Worm (Caenorhabditis elegans): ENCODE data around the gene F47B8.2.
"Not testable (repeated sequence)": the region's sequence is repeated elsewhere in the genome, so short reads cannot be mapped to it uniquely, and the experiment has no call there.

F47B8.2 gene

ce11 chrV:14289363-14289762, 27.1 kb downstream of the F47B8.2 start, which contains the start of gene F14D7.1:
TSS of gene F14D7.1 (minus strand) at chrV:14289463.
- TF ChIP-seq ref-1 (GFP tag; conservative IDR thresholded peaks at IDR 0.05) (no peak), flt-1 (GFP tag; IDR thresholded peaks at IDR 0.05) (no peak), ztf-23 (GFP tag; IDR thresholded peaks at IDR 0.05) (no peak), T22C8.4 (GFP tag; IDR thresholded peaks at IDR 0.05) (no peak), tab-1 (GFP tag; IDR thresholded peaks at IDR 0.05) (no peak), ztf-29 (GFP tag; IDR thresholded peaks at IDR 0.05) (no peak), klf-2 (GFP tag; conservative IDR thresholded peaks at IDR 0.05) (no peak)

- TF ChIP-seq med-1 (GFP tag; optimal IDR thresholded peaks at IDR 0.05; ENCODE audit: insufficient read depth) (no peak), ztf-29 (GFP tag; IDR thresholded peaks at IDR 0.05) (no peak), flt-1 (GFP tag; IDR thresholded peaks at IDR 0.05) (no peak), klf-2 (GFP tag; conservative IDR thresholded peaks at IDR 0.05) (no peak), ref-1 (GFP tag; conservative IDR thresholded peaks at IDR 0.05) (no peak), tab-1 (GFP tag; IDR thresholded peaks at IDR 0.05) (no peak), ztf-23 (GFP tag; IDR thresholded peaks at IDR 0.05) (no peak), cog-1 (tag; optimal IDR thresholded peaks at IDR 0.05) (no peak), T22C8.4 (GFP tag; IDR thresholded peaks at IDR 0.05) (no peak)
Observed at ce11 chrV:14285803-14286202, 30.6 kb downstream of the F47B8.2 start, which contains the start of gene F40G12.11. TSS of gene F40G12.11 (plus strand) at chrV:14286171.

- no peak for TF ChIP-seq ref-1 (GFP tag; conservative IDR thresholded peaks at IDR 0.05)
- TF ChIP-seq ztf-29 (GFP tag; IDR thresholded peaks at IDR 0.05): no peak
- no peak for TF ChIP-seq cog-1 (tag; optimal IDR thresholded peaks at IDR 0.05)
- no peak for TF ChIP-seq med-1 (GFP tag; optimal IDR thresholded peaks at IDR 0.05; ENCODE audit: insufficient read depth)
- TF ChIP-seq T22C8.4 (GFP tag; IDR thresholded peaks at IDR 0.05): no peak
- no peak for TF ChIP-seq flt-1 (GFP tag; IDR thresholded peaks at IDR 0.05)
- TF ChIP-seq tab-1 (GFP tag; IDR thresholded peaks at IDR 0.05): no peak
- TF ChIP-seq ztf-23 (GFP tag; IDR thresholded peaks at IDR 0.05): no peak
- no peak for TF ChIP-seq klf-2 (GFP tag; conservative IDR thresholded peaks at IDR 0.05)
Observed at ce11 chrV:14283241-14283640, 33.2 kb downstream of the F47B8.2 start, which contains the start of gene F40G12.10. TSS of gene F40G12.10 (plus strand) at chrV:14283541.

DNA sequence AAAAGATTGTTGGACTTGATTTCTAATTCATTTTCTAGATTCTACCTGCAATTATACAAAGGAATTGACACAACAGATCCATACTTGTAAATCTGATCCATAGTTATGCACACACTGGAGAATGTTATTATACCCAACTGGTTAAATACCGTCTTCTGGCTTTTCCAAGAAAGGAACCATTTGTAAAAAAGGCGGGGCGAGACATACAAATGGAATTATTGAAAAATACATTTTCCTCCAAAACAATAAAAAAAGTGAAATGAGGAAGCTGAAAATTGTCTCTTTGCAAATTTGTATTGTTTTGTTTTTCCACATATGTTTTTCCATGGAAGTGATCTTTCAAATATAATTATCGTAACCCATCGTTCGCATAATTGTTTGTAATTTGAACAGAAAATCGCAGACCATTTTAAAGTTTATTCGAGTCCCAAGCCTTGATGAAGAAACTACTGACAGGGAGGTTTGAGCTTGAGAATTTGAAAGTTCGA, 34.2 kb downstream of the F47B8.2 start, which contains the start of the genes srt-74 and F40G12.9:
srt-74 (minus strand) TSS at position 101 of the 488 bp plus-strand sequence.
F40G12.9 (plus strand) TSS at position 438 of the 488 bp plus-strand sequence.
- TF ChIP-seq ztf-23 (GFP tag; IDR thresholded peaks at IDR 0.05) (no peak), tab-1 (GFP tag; IDR thresholded peaks at IDR 0.05) (no peak), med-1 (GFP tag; optimal IDR thresholded peaks at IDR 0.05; ENCODE audit: insufficient read depth) (no peak), T22C8.4 (GFP tag; IDR thresholded peaks at IDR 0.05) (no peak), ref-1 (GFP tag; conservative IDR thresholded peaks at IDR 0.05) (no peak), klf-2 (GFP tag; conservative IDR thresholded peaks at IDR 0.05) (no peak), flt-1 (GFP tag; IDR thresholded peaks at IDR 0.05) (no peak), ztf-29 (GFP tag; IDR thresholded peaks at IDR 0.05) (no peak), cog-1 (tag; optimal IDR thresholded peaks at IDR 0.05) (no peak)

ce11 chrV:14279777-14280176, 36.6 kb downstream of the F47B8.2 start, which contains the start of gene srt-33:
TSS of gene srt-33 (minus strand) at chrV:14279877.
- TF ChIP-seq T22C8.4 (GFP tag; IDR thresholded peaks at IDR 0.05) (no peak), tab-1 (GFP tag; IDR thresholded peaks at IDR 0.05) (no peak), med-1 (GFP tag; optimal IDR thresholded peaks at IDR 0.05; ENCODE audit: insufficient read depth) (no peak), klf-2 (GFP tag; conservative IDR thresholded peaks at IDR 0.05) (no peak), ztf-29 (GFP tag; IDR thresholded peaks at IDR 0.05) (no peak), flt-1 (GFP tag; IDR thresholded peaks at IDR 0.05) (no peak), ref-1 (GFP tag; conservative IDR thresholded peaks at IDR 0.05) (no peak), ztf-23 (GFP tag; IDR thresholded peaks at IDR 0.05) (no peak), cog-1 (tag; optimal IDR thresholded peaks at IDR 0.05) (no peak)

DNA sequence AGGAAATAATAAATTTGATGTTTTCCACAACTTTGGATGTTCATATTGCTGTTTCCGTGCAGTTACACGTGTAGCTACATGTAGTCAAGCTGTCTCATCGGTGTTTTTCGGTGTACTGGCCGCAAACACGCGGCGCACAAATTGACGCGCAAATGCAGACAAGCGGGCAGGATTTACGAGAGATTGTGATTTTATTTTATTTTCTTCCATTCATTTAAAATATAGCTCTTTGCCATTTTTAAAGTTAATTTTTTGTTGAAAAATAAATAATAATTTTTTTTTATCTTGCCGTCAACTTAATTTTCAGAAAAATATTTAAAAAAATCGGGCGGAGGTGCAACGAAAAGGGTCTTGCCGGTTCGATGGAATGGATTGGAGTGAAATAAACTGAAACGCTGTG, 42.2 kb downstream of the F47B8.2 start, which contains the start of gene F40G12.7:
F40G12.7 (plus strand) TSS at position 301 of the 400 bp plus-strand sequence.
- TF ChIP-seq ref-1 (GFP tag; conservative IDR thresholded peaks at IDR 0.05); ztf-23 (GFP tag; IDR thresholded peaks at IDR 0.05); T22C8.4 (GFP tag; IDR thresholded peaks at IDR 0.05): not testable (repeated sequence)

- no peak for TF ChIP-seq cog-1 (tag; optimal IDR thresholded peaks at IDR 0.05)
- no peak for TF ChIP-seq ref-1 (GFP tag; conservative IDR thresholded peaks at IDR 0.05)
- TF ChIP-seq ztf-23 (GFP tag; IDR thresholded peaks at IDR 0.05): no peak
- no peak for TF ChIP-seq klf-2 (GFP tag; conservative IDR thresholded peaks at IDR 0.05)
- no peak for TF ChIP-seq T22C8.4 (GFP tag; IDR thresholded peaks at IDR 0.05)
- TF ChIP-seq ztf-29 (GFP tag; IDR thresholded peaks at IDR 0.05): no peak
- TF ChIP-seq flt-1 (GFP tag; IDR thresholded peaks at IDR 0.05): no peak
- no peak for TF ChIP-seq med-1 (GFP tag; optimal IDR thresholded peaks at IDR 0.05; ENCODE audit: insufficient read depth)
- no peak for TF ChIP-seq tab-1 (GFP tag; IDR thresholded peaks at IDR 0.05)
Observed at ce11 chrV:14273019-14273418, 43.4 kb downstream of the F47B8.2 start, which contains the start of gene F40G12.6. TSS of gene F40G12.6 (minus strand) at chrV:14273119.

ce11 chrV:14270729-14271128, 45.7 kb downstream of the F47B8.2 start, which contains the start of gene F40G12.5:
TSS of gene F40G12.5 (minus strand) at chrV:14270829.
- TF ChIP-seq klf-2 (GFP tag; conservative IDR thresholded peaks at IDR 0.05): no peak
- TF ChIP-seq ztf-29 (GFP tag; IDR thresholded peaks at IDR 0.05): no peak
- no peak for TF ChIP-seq flt-1 (GFP tag; IDR thresholded peaks at IDR 0.05)

DNA sequence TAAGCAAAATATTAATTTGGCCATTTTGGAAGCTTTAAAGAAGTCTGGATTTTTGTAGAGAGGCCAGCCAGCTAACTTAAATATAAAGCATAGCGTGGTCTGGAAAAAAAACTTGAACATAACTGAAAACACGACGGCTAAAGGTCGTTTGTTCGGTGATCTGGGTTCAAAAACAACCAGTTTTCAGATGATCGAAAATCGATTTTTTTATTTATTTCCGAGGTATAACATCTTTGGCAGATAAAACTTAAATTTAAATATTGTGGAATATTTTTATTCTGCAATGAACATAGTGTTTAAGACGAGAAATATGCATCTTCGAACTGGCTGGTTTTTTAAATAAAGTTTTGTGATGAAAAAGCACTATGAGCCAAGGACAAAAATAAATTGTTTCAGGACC, 47.8 kb downstream of the F47B8.2 start, which contains the start of gene F40G12.4:
F40G12.4 (minus strand) TSS at position 101 of the 400 bp plus-strand sequence.
- TF ChIP-seq T22C8.4 (GFP tag; IDR thresholded peaks at IDR 0.05) (no peak), cog-1 (tag; optimal IDR thresholded peaks at IDR 0.05) (no peak), med-1 (GFP tag; optimal IDR thresholded peaks at IDR 0.05; ENCODE audit: insufficient read depth) (no peak), ztf-29 (GFP tag; IDR thresholded peaks at IDR 0.05) (no peak), flt-1 (GFP tag; IDR thresholded peaks at IDR 0.05) (no peak), ref-1 (GFP tag; conservative IDR thresholded peaks at IDR 0.05) (no peak)
